Worm (Caenorhabditis elegans) whole organism, early embryonic: ENCODE measurements around the gene peb-1.

Source experiments
- B0310.2 ChIP-seq: sonication (generic microtip); optimal IDR thresholded peaks from 2 replicates; lab custom pipeline; 2016; ENCODE audit warnings: mild to moderate bottlenecking, missing genetic modification characterization, missing compliant biosample characterization
- F13C5.2 ChIP-seq: sonication (generic microtip); optimal IDR thresholded peaks from 2 replicates; lab custom pipeline; 2017; ENCODE audit warnings: mild to moderate bottlenecking, missing genetic modification characterization, inconsistent platforms, missing compliant biosample characterization
- aly-1 ChIP-seq: sonication (generic microtip); optimal IDR thresholded peaks from 2 replicates; lab custom pipeline; 2016; ENCODE audit warnings: missing genetic modification characterization, missing compliant biosample characterization
- ama-1 ChIP-seq: fragments of 150-350 bp; optimal IDR thresholded peaks from 2 replicates; lab custom pipeline; 2014
- ceh-13 ChIP-seq: fragments of 200-800 bp; sonication (Bioruptor generic); optimal IDR thresholded peaks from 2 replicates; lab custom pipeline; 2018; ENCODE audit warnings: mild to moderate bottlenecking, missing genetic modification characterization, missing compliant biosample characterization
- ceh-36 ChIP-seq: sonication (generic microtip); optimal IDR thresholded peaks from 2 replicates; lab custom pipeline; 2016; ENCODE audit warnings: missing genetic modification characterization, inconsistent platforms, missing compliant biosample characterization
- flt-1 ChIP-seq: fragments of 200-800 bp; sonication (Bioruptor generic); IDR thresholded peaks from 2 replicates; pipeline ENCODE4 v1.3.6; 2022; ENCODE audit warnings: missing genetic modification characterization, missing compliant biosample characterization
- hmbx-1 ChIP-seq: sonication (generic microtip); optimal IDR thresholded peaks from 2 replicates; lab custom pipeline; 2016; ENCODE audit warnings: mild to moderate bottlenecking, missing genetic modification characterization, missing compliant biosample characterization
- hmg-4 ChIP-seq: fragments of 200-800 bp; sonication (Bioruptor generic); optimal IDR thresholded peaks from 2 replicates; lab custom pipeline; 2018; ENCODE audit warnings: mild to moderate bottlenecking, missing genetic modification characterization, missing compliant biosample characterization
- hnd-1 ChIP-seq: sonication (generic microtip); optimal IDR thresholded peaks from 2 replicates; lab custom pipeline; 2016; ENCODE audit warnings: missing genetic modification characterization, missing compliant biosample characterization
- pes-1 ChIP-seq: fragments of 200-800 bp; sonication (Bioruptor generic); IDR thresholded peaks from 2 replicates; pipeline ENCODE4 v1.3.6; 2022; ENCODE audit warnings: missing genetic modification reagents, missing genetic modification characterization, missing compliant biosample characterization
- scrt-1 ChIP-seq: fragments of 200-800 bp; sonication (Bioruptor generic); IDR thresholded peaks from 2 replicates; pipeline ENCODE4 v1.3.6; 2022; ENCODE audit warnings: missing genetic modification characterization, missing compliant biosample characterization
- sea-1 ChIP-seq: fragments of 200-800 bp; sonication (Bioruptor generic); conservative IDR thresholded peaks from 2 replicates; pipeline ENCODE4 v1.3.6; 2022; ENCODE audit warnings: missing genetic modification characterization, missing compliant biosample characterization
- tbx-11 ChIP-seq: fragments of 200-800 bp; sonication (Bioruptor generic); IDR thresholded peaks from 2 replicates; pipeline ENCODE4 v1.3.6; 2022; ENCODE audit warnings: missing genetic modification characterization, missing compliant biosample characterization

DNA sequence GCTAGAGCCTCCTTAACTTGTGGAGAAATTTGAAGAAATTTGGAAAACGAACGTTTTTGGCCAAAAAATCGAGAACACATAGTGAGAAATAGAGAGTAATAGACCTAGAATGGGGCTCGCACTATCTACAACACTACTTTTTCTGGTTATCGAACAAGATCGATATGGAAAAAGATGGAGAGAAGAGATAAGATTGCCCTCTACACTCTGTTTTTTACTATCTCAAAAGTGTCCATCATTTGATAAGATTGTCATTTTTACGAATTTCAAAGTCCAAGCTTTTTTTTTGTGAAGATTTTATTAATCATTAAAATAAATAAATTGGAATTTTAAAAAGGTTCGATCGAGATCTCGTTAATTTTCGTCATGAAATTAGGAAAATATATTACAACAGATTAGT is 7.1 kb upstream of the peb-1 start, which contains the start of gene T24C12.3:
- TF ChIP-seq flt-1 (no peak), F13C5.2 (no peak), ama-1 (lab: Kevin White, UChicago) (no peak), ceh-13 (no peak), sea-1 (no peak), hmbx-1 (tag; lab: Kevin White, UChicago) (no peak), B0310.2 (tag; lab: Kevin White, UChicago) (no peak), aly-1 (tag; lab: Kevin White, UChicago) (no peak), ceh-36 (tag; lab: Kevin White, UChicago) (no peak), hnd-1 (tag; lab: Kevin White, UChicago) (no peak), scrt-1 (GFP tag; lab: Robert Waterston, UW) (no peak), tbx-11 (GFP tag; lab: Robert Waterston, UW) (no peak), pes-1 (GFP tag; lab: Robert Waterston, UW) (no peak), hmg-4 (GFP tag; lab: Kevin White, UChicago) (no peak)
